Worm (Caenorhabditis elegans) whole organism, L4 larva: ENCODE data around the gene taf-7.2.

Experiments
- F10B5.3 ChIP-seq: sonication (generic microtip); optimal IDR thresholded peaks from 2 replicates; lab custom pipeline; 2016; ENCODE audit warnings: mild to moderate bottlenecking, missing genetic modification characterization, missing compliant biosample characterization
- F26F4.8 ChIP-seq: fragments of 200-800 bp; sonication (Bioruptor generic); conservative IDR thresholded peaks from 2 replicates; pipeline ENCODE4 v1.3.6; 2022; ENCODE audit warnings: missing genetic modification characterization, missing compliant biosample characterization
- F37D6.2 ChIP-seq: sonication (generic microtip); optimal IDR thresholded peaks from 2 replicates; lab custom pipeline; 2016; ENCODE audit warnings: mild to moderate bottlenecking, missing genetic modification characterization, missing compliant biosample characterization
- F44E2.7 ChIP-seq: fragments of 200-800 bp; sonication (Bioruptor generic); IDR thresholded peaks from 2 replicates; pipeline ENCODE4 v2.1.2; 2022; ENCODE audit warnings: missing genetic modification characterization, missing compliant biosample characterization
- Y105C5A.15 ChIP-seq: fragments of 200-800 bp; sonication (Bioruptor generic); IDR thresholded peaks from 2 replicates; pipeline ENCODE4 v1.3.6; 2022; ENCODE audit warnings: missing genetic modification characterization, missing compliant biosample characterization
- Y5F2A.4 ChIP-seq: fragments of 200-800 bp; sonication (Bioruptor generic); optimal IDR thresholded peaks from 2 replicates; lab custom pipeline; 2018; ENCODE audit warnings: mild to moderate bottlenecking, missing genetic modification characterization, missing compliant biosample characterization
- ZK337.2 ChIP-seq: fragments of 200-800 bp; sonication (Bioruptor generic); IDR thresholded peaks from 2 replicates; pipeline ENCODE4 v1.3.6; 2022; ENCODE audit warnings: missing genetic modification reagents, missing genetic modification characterization, missing compliant biosample characterization
- ama-1 ChIP-seq: fragments of 150-350 bp; optimal IDR thresholded peaks from 2 replicates; lab custom pipeline; 2014; ENCODE audit warnings: inconsistent platforms, mixed read lengths
- attf-4 ChIP-seq: sonication (generic microtip); optimal IDR thresholded peaks from 3 replicates; lab custom pipeline; 2017; ENCODE audit warnings: missing biosample characterization, missing genetic modification characterization
- ceh-44 ChIP-seq: fragments of 200-800 bp; sonication (Bioruptor generic); IDR thresholded peaks from 2 replicates; pipeline ENCODE4 v1.3.6; 2022; ENCODE audit warnings: missing genetic modification reagents, missing genetic modification characterization, missing compliant biosample characterization
- cey-2 ChIP-seq: sonication (generic microtip); optimal IDR thresholded peaks from 3 replicates; lab custom pipeline; 2017; ENCODE audit warnings: missing genetic modification characterization, mild to moderate bottlenecking, missing compliant biosample characterization, antibody characterized with exemption, borderline replicate concordance; ENCODE audit not compliant: insufficient read depth
- daf-16 ChIP-seq, 3 experiments: sonication (generic microtip); optimal IDR thresholded peaks; 2 replicates each; lab custom pipeline; 2016 to 2017; ENCODE audit warnings: missing genetic modification characterization in 3 of 3, missing genetic modification reagents in 3 of 3, mild to moderate bottlenecking in 2 of 3, missing compliant biosample characterization in 2 of 3, missing biosample characterization in 1 of 3, moderate library complexity in 1 of 3
- dpl-1 ChIP-seq: fragments of 150-350 bp; optimal IDR thresholded peaks from 2 replicates; lab custom pipeline; 2014; ENCODE audit warnings: missing biosample characterization, missing genetic modification reagents, missing genetic modification characterization
- dve-1 ChIP-seq: sonication (generic microtip); optimal IDR thresholded peaks from 2 replicates; lab custom pipeline; 2017; ENCODE audit warnings: antibody characterized with exemption, mild to moderate bottlenecking, missing genetic modification characterization, missing compliant biosample characterization; ENCODE audit not compliant: insufficient read depth
- egl-27 ChIP-seq: sonication (generic microtip); optimal IDR thresholded peaks from 3 replicates; lab custom pipeline; 2017; ENCODE audit warnings: missing biosample characterization, missing genetic modification reagents, missing genetic modification characterization
- fkh-10 ChIP-seq: fragments of 150-350 bp; optimal IDR thresholded peaks from 2 replicates; lab custom pipeline; 2014; ENCODE audit warnings: missing biosample characterization, missing genetic modification reagents, missing genetic modification characterization
- hif-1 ChIP-seq, 2 experiments: sonication (generic microtip); optimal IDR thresholded peaks; 2 replicates each; lab custom pipeline; 2016 to 2017; ENCODE audit warnings: missing compliant biosample characterization in 2 of 2, missing genetic modification characterization in 2 of 2, missing genetic modification reagents in 2 of 2, missing genotype in 2 of 2, mild to moderate bottlenecking in 1 of 2
- hlh-30 ChIP-seq: sonication (generic microtip); optimal IDR thresholded peaks from 2 replicates; lab custom pipeline; 2017; ENCODE audit warnings: antibody characterized with exemption, mild to moderate bottlenecking, missing genetic modification characterization, missing compliant biosample characterization; ENCODE audit not compliant: insufficient read depth
- hmg-1.1 ChIP-seq: fragments of 200-800 bp; sonication (Bioruptor generic); IDR thresholded peaks from 2 replicates; pipeline ENCODE4 v1.3.6; 2022; ENCODE audit warnings: missing genetic modification reagents, missing genetic modification characterization, missing compliant biosample characterization
- jun-1 ChIP-seq: fragments of 150-350 bp; optimal IDR thresholded peaks from 2 replicates; lab custom pipeline; 2014; ENCODE audit warnings: missing biosample characterization, missing genetic modification reagents, missing genetic modification characterization
- lin-1 ChIP-seq: fragments of 200-800 bp; sonication (Bioruptor generic); IDR thresholded peaks from 2 replicates; pipeline ENCODE4 v1.3.6; 2022; ENCODE audit warnings: missing genetic modification reagents, missing genetic modification characterization, missing compliant biosample characterization
- lin-13 ChIP-seq: fragments of 150-350 bp; optimal IDR thresholded peaks from 2 replicates; lab custom pipeline; 2014; ENCODE audit warnings: missing biosample characterization, missing genetic modification reagents, missing genetic modification characterization
- lin-15B ChIP-seq: fragments of 150-350 bp; sonication (generic microtip); optimal IDR thresholded peaks from 3 replicates; lab custom pipeline; 2014; ENCODE audit warnings: missing biosample characterization, missing genetic modification characterization
- lin-38 ChIP-seq: fragments of 200-800 bp; sonication (Bioruptor generic); IDR thresholded peaks from 2 replicates; pipeline ENCODE4 v1.3.6; 2022; ENCODE audit warnings: missing genetic modification reagents, missing genetic modification characterization, missing compliant biosample characterization
- lsy-2 ChIP-seq, 2 experiments: fragments of 150-350 bp in 1 of 2; sonication (generic microtip) in 1 of 2; optimal IDR thresholded peaks; 2 replicates each; lab custom pipeline; 2014 to 2017; ENCODE audit warnings: missing biosample characterization in 2 of 2, missing genetic modification characterization in 2 of 2
- madf-5 ChIP-seq, 2 experiments: fragments of 200-800 bp; sonication (Bioruptor generic); IDR thresholded peaks; 2 replicates each; pipeline ENCODE4 v1.3.6; 2022; ENCODE audit warnings: missing compliant biosample characterization in 2 of 2, missing genetic modification characterization in 2 of 2
- mdl-1 ChIP-seq, 2 experiments: fragments of 150-350 bp in 1 of 2; sonication (generic microtip) in 1 of 2; optimal IDR thresholded peaks; 2 replicates each; lab custom pipeline; 2014 to 2017; ENCODE audit warnings: missing biosample characterization in 2 of 2, missing genetic modification characterization in 2 of 2
- mep-1 ChIP-seq: fragments of 150-350 bp; sonication (generic microtip); optimal IDR thresholded peaks from 3 replicates; lab custom pipeline; 2014; ENCODE audit warnings: missing biosample characterization, missing genetic modification characterization
- mes-2 ChIP-seq: sonication (generic microtip); optimal IDR thresholded peaks from 2 replicates; lab custom pipeline; 2016; ENCODE audit warnings: missing genotype, mild to moderate bottlenecking, missing genetic modification characterization, missing compliant biosample characterization; ENCODE audit not compliant: poor library complexity, severe bottlenecking
- nhr-102 ChIP-seq: sonication (generic microtip); optimal IDR thresholded peaks from 2 replicates; lab custom pipeline; 2016; ENCODE audit warnings: mild to moderate bottlenecking, missing genetic modification characterization, moderate library complexity, missing compliant biosample characterization
- nhr-237 ChIP-seq: sonication (generic microtip); optimal IDR thresholded peaks from 2 replicates; lab custom pipeline; 2017; ENCODE audit warnings: missing biosample characterization, missing genetic modification characterization
- nhr-28 ChIP-seq: fragments of 150-350 bp; optimal IDR thresholded peaks from 2 replicates; lab custom pipeline; 2014; ENCODE audit warnings: missing biosample characterization, missing genetic modification characterization
- nhr-6 ChIP-seq: fragments of 150-350 bp; optimal IDR thresholded peaks from 2 replicates; lab custom pipeline; 2014; ENCODE audit warnings: missing biosample characterization, missing genetic modification characterization
- nhr-77 ChIP-seq: fragments of 150-350 bp; optimal IDR thresholded peaks from 2 replicates; lab custom pipeline; 2014; ENCODE audit warnings: missing biosample characterization, missing genetic modification characterization
- rbr-2 ChIP-seq: sonication (generic microtip); optimal IDR thresholded peaks from 2 replicates; lab custom pipeline; 2016; ENCODE audit warnings: missing genotype, missing genetic modification characterization, missing compliant biosample characterization
- saeg-2 ChIP-seq: fragments of 200-800 bp; sonication (Bioruptor generic); IDR thresholded peaks from 2 replicates; pipeline ENCODE4 v1.3.6; 2022; ENCODE audit warnings: missing genetic modification reagents, missing genetic modification characterization, missing compliant biosample characterization
- skn-1 ChIP-seq: fragments of 150-350 bp; optimal IDR thresholded peaks from 2 replicates; lab custom pipeline; 2014; ENCODE audit warnings: missing biosample characterization, missing genetic modification characterization
- spr-1 ChIP-seq: sonication (generic microtip); optimal IDR thresholded peaks from 2 replicates; lab custom pipeline; 2016; ENCODE audit warnings: mild to moderate bottlenecking, missing genetic modification characterization, missing compliant biosample characterization
- spr-3 ChIP-seq: fragments of 200-800 bp; sonication (Bioruptor generic); optimal IDR thresholded peaks from 2 replicates; lab custom pipeline; 2018; ENCODE audit warnings: mild to moderate bottlenecking, missing genetic modification characterization, missing compliant biosample characterization
- tra-1 ChIP-seq: fragments of 200-800 bp; sonication (Bioruptor generic); IDR thresholded peaks from 2 replicates; pipeline ENCODE4 v1.3.6; 2022; ENCODE audit warnings: missing genetic modification reagents, missing genetic modification characterization, missing compliant biosample characterization
- unc-130 ChIP-seq: sonication (generic microtip); optimal IDR thresholded peaks from 2 replicates; lab custom pipeline; 2016; ENCODE audit warnings: missing genetic modification reagents, missing genetic modification characterization, missing compliant biosample characterization
- unc-39 ChIP-seq: sonication (generic microtip); optimal IDR thresholded peaks from 2 replicates; lab custom pipeline; 2017; ENCODE audit warnings: missing biosample characterization, missing genetic modification characterization
- unc-62 ChIP-seq, 3 experiments: fragments of 150-350 bp in 1 of 3; sonication (generic microtip); optimal IDR thresholded peaks in 2 of 3; peaks in 1 of 3; 1 replicate in 1 of 3; 2 replicates in 2 of 3; lab custom pipeline; 2014 to 2017; ENCODE audit warnings: missing biosample characterization in 3 of 3, missing genetic modification characterization in 3 of 3, missing genetic modification reagents in 3 of 3, missing genotype in 1 of 3
- ztf-7 ChIP-seq: fragments of 150-350 bp; optimal IDR thresholded peaks from 2 replicates; lab custom pipeline; 2014; ENCODE audit warnings: missing biosample characterization, missing genetic modification characterization

Gene taf-7.2

ce11 chrIII:12702375-12702774 lies 29.2 kb upstream of the taf-7.2 start:
- no peak for TF ChIP-seq madf-5 (GFP tag; IDR thresholded peaks at IDR 0.05; lab: Robert Waterston, UW)
- TF ChIP-seq jun-1 (tag; lab: Kevin White, UChicago): no peak
- no peak for TF ChIP-seq F37D6.2 (tag; lab: Kevin White, UChicago)
- TF ChIP-seq lin-38 (GFP tag; lab: Robert Waterston, UW): no peak
- TF ChIP-seq spr-3 (GFP tag; lab: Kevin White, UChicago): no peak
- TF ChIP-seq unc-39 (tag; lab: Kevin White, UChicago): no peak
- no peak for TF ChIP-seq cey-2 (tag; lab: Kevin White, UChicago)
- TF ChIP-seq hmg-1.1 (GFP tag; lab: Robert Waterston, UW): no peak
- no peak for TF ChIP-seq ceh-44 (GFP tag; lab: Robert Waterston, UW)
- no peak for TF ChIP-seq F44E2.7 (GFP tag; lab: Robert Waterston, UW)
- no peak for TF ChIP-seq mep-1 (tag; lab: Kevin White, UChicago)
- no peak for TF ChIP-seq ZK337.2 (GFP tag; lab: Robert Waterston, UW)
- no peak for TF ChIP-seq F26F4.8
- TF ChIP-seq tra-1 (GFP tag; lab: Robert Waterston, UW): no peak
- TF ChIP-seq Y105C5A.15 (GFP tag; lab: Robert Waterston, UW): no peak
- no peak for TF ChIP-seq skn-1 (tag; lab: Kevin White, UChicago)
- TF ChIP-seq hif-1 (tag; optimal IDR thresholded peaks at IDR 0.05; lab: Kevin White, UChicago): no peak

- TF ChIP-seq nhr-237 (tag; lab: Kevin White, UChicago): no peak
- no peak for TF ChIP-seq unc-62 (GFP tag; optimal IDR thresholded peaks at IDR 0.05 in 1 of 2; lab: Kevin White, UChicago)
- no peak for TF ChIP-seq unc-62 (tag; optimal IDR thresholded peaks at IDR 0.05; lab: Kevin White, UChicago)
- TF ChIP-seq F44E2.7 (GFP tag; lab: Robert Waterston, UW): no peak
- TF ChIP-seq lin-15B (tag; lab: Kevin White, UChicago): no peak
- no peak for TF ChIP-seq dve-1 (tag; lab: Kevin White, UChicago)
- no peak for TF ChIP-seq lin-1
- no peak for TF ChIP-seq lin-13 (GFP tag; lab: Kevin White, UChicago)
- no peak for TF ChIP-seq spr-1 (tag; lab: Kevin White, UChicago)
- no peak for TF ChIP-seq dpl-1
Measured at ce11 chrIII:12699194-12699593, 26.0 kb upstream of the taf-7.2 start, which contains the start of gene sas-1. Gene sas-1 (plus strand): TSS chrIII:12699494.

DNA sequence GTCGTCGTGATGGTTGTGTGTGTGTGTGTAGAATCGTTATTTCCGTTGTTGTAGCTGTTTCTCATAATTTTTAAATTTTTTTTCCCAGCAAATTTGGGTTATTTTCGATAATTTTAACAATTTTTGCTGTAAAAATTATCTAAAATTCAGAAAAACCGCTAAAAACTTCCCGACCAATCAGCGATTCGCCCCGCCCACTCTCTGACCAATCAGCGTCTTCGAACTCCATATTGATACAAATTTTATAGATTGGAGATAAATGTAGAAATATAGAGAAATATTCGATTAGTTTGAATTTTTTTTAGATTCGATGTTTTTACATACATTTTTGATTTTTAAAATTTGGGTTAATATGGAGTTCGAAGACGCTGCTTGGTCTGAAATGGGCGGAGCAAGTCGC lies 24.4 kb upstream of the taf-7.2 start:
- TF ChIP-seq F10B5.3 (tag; lab: Kevin White, UChicago) (no peak), nhr-237 (tag; lab: Kevin White, UChicago) (no peak), mdl-1 (tag; optimal IDR thresholded peaks at IDR 0.05; lab: Kevin White, UChicago) (no peak), attf-4 (tag; lab: Kevin White, UChicago) (no peak)

- TF ChIP-seq saeg-2 (GFP tag; lab: Robert Waterston, UW): no peak
- TF ChIP-seq mes-2 (tag; lab: Kevin White, UChicago): peak; percentile 81
- TF ChIP-seq F37D6.2 (tag; lab: Kevin White, UChicago): no peak
- peak in 1 of 2 experiments; percentile 90 for TF ChIP-seq lsy-2 (tag; optimal IDR thresholded peaks at IDR 0.05; lab: Kevin White, UChicago)
- peak; percentile 74 for TF ChIP-seq dve-1 (tag; lab: Kevin White, UChicago)
- TF ChIP-seq lin-13 (GFP tag; lab: Kevin White, UChicago): peak; percentile 23
- TF ChIP-seq mep-1 (tag; lab: Kevin White, UChicago): peak; percentile 73
- no peak for TF ChIP-seq daf-16 (GFP tag; optimal IDR thresholded peaks at IDR 0.05; lab: Kevin White, UChicago)
- TF ChIP-seq daf-16 (tag; optimal IDR thresholded peaks at IDR 0.05; lab: Kevin White, UChicago): peak; percentile 55
- peak; percentile 43 for TF ChIP-seq ztf-7 (tag; lab: Kevin White, UChicago)
- TF ChIP-seq nhr-6 (tag; lab: Kevin White, UChicago): peak; percentile 59
- no peak for TF ChIP-seq egl-27
- peak; percentile 51 for TF ChIP-seq unc-130 (GFP tag; lab: Kevin White, UChicago)
- TF ChIP-seq lin-38 (GFP tag; lab: Robert Waterston, UW): peak; percentile 92
- peak; percentile 41 for TF ChIP-seq nhr-28
- TF ChIP-seq hlh-30 (tag; lab: Kevin White, UChicago): peak; percentile 98
- no peak for TF ChIP-seq Y5F2A.4 (GFP tag; lab: Kevin White, UChicago)
- TF ChIP-seq nhr-102 (tag; lab: Kevin White, UChicago): peak; percentile 10
- TF ChIP-seq fkh-10 (GFP tag; lab: Kevin White, UChicago): peak; percentile 26
- TF ChIP-seq nhr-77 (tag; lab: Kevin White, UChicago): peak; percentile 36
- TF ChIP-seq rbr-2: peak; percentile 53
- peak; percentile 44 for TF ChIP-seq ama-1 (lab: Kevin White, UChicago)
Measured at ce11 chrIII:12687872-12688375, 14.7 kb upstream of the taf-7.2 start, which contains the start of the genes rsp-3 and spin-4. Gene rsp-3 (minus strand): TSS chrIII:12687922. Gene spin-4 (plus strand): TSS chrIII:12688318.
